Fruit fly (Drosophila melanogaster) ovary, adult (tissue): Measurements from ENCODE around the gene Swip-1.

Experiments
- CG17801 ChIP-seq: fragments of 200-800 bp; optimal IDR thresholded peaks from 2 replicates; lab custom pipeline; 2019; ENCODE audit warnings: missing biosample characterization, mild to moderate bottlenecking, missing genetic modification characterization, moderate library complexity; ENCODE audit not compliant: partially characterized antibody

Gene Swip-1

dm6 chr2L:18995660-18996417, 8.8 kb upstream of the Swip-1 start, which contains the start of gene CG10650:
CG10650 (minus strand) TSS chr2L:18995934.
- no peak for TF ChIP-seq CG17801 (GFP tag; lab: Kevin White, UChicago)

DNA sequence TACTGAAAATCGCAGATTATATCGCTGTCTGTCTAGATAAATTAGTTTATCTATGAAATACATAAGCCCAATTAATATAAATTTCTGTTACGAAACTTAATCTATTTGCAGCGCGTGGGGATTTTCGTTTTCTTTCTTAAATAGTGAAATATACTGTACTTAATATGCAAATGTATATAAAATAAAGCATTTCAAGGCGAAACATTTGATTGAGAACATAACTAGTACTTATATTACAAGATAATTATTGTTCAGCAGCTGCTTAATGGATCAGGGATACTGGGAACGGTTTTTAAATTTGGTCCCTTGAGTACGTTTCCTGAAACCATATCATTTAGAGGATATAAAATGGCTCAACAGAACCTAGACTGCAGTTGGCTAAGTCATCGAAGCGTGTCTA, 5.1 kb upstream of the Swip-1 start, which contains the start of gene CG46465:
CG46465 (plus strand) TSS at position 301 of the 400 bp plus-strand sequence.
- no peak for TF ChIP-seq CG17801 (GFP tag; lab: Kevin White, UChicago)

dm6 chr2L:18990720-18991119, 3.6 kb upstream of the Swip-1 start, which contains the start of gene CG15169:
CG15169 (plus strand) TSS chr2L:18991020.
- no peak for TF ChIP-seq CG17801 (GFP tag; lab: Kevin White, UChicago)

DNA sequence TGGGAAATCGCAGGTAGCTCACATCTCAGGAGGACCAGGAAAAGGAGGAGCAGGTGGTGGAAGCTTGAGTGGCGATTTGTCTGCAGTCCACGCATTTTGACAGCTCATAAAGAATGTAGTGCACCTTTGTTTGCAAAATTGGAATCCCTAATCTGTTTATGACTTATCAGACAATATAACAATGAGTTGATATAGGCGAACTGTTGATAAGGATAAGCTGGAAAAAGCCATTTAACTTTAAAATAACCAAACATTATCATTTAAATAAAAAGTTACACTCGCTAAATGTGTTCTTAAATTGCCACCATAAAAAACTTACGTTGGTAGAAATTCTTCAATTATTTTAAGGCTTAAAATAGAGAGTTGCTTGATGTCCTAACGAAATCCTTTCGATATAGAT, 3.1 kb upstream of the Swip-1 start, which contains the start of gene CG15170:
CG15170 (minus strand) TSS at position 101 of the 400 bp plus-strand sequence.
- TF ChIP-seq CG17801 (GFP tag; lab: Kevin White, UChicago): no peak

dm6 chr2L:18986125-18986498, 968 bp downstream of the Swip-1 start:
- no peak for TF ChIP-seq CG17801 (GFP tag; lab: Kevin White, UChicago)

dm6 chr2L:18985201-18986124, 1.6 kb downstream of the Swip-1 start:
- no peak for TF ChIP-seq CG17801 (GFP tag; lab: Kevin White, UChicago)

dm6 chr2L:18984158-18984557, 2.9 kb downstream of the Swip-1 start:
- no peak for TF ChIP-seq CG17801 (GFP tag; lab: Kevin White, UChicago)

dm6 chr2L:18982826-18983758, 4.0 kb downstream of the Swip-1 start:
- no peak for TF ChIP-seq CG17801 (GFP tag; lab: Kevin White, UChicago)

dm6 chr2L:18981947-18982579, 5.0 kb downstream of the Swip-1 start:
- TF ChIP-seq CG17801 (GFP tag; lab: Kevin White, UChicago): peak; percentile 19

DNA sequence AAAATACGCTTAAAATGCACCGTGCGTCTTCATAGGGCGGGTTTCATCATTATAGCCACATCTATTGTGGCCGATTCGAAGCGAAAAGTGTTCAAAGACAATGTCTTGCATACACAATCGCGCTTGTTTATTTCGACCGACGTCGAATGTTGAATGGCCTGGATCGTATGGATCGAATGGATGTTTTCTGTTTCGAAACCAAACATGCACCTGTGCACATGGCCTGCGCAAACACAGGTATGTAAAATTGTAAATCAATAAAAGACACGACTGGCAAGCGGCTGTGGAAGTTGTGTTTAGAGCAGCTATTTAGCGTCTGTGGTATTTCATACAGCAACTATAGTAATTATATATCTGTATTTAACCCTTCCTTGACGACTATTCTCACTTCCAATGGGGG, 5.6 kb downstream of the Swip-1 start:
- TF ChIP-seq CG17801 (GFP tag; lab: Kevin White, UChicago): no peak

DNA sequence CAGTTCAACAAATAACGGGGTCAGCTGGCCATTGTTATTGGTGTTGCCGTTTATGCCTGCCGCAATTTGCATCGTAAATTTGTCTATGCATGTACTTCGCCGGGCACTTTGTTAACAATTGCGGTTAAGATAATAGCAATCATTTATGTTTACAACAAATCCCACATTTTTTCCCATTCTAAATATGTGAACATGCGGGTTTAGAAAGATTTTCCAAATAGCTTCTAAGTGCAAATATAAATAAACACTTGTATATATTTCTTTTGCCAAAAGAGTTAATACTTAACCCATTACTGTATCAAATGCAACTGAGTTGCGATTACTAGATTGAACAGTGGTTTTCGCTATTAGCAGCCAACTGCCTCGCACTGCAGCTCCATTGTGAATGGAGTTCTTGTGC, 6.1 kb downstream of the Swip-1 start:
- TF ChIP-seq CG17801 (GFP tag; lab: Kevin White, UChicago): no peak

- TF ChIP-seq CG17801 (GFP tag; lab: Kevin White, UChicago): no peak
Observed at dm6 chr2L:18979407-18979806, 7.7 kb downstream of the Swip-1 start.

- TF ChIP-seq CG17801 (GFP tag; lab: Kevin White, UChicago): no peak
Observed at dm6 chr2L:18978923-18979322, 8.2 kb downstream of the Swip-1 start.

DNA sequence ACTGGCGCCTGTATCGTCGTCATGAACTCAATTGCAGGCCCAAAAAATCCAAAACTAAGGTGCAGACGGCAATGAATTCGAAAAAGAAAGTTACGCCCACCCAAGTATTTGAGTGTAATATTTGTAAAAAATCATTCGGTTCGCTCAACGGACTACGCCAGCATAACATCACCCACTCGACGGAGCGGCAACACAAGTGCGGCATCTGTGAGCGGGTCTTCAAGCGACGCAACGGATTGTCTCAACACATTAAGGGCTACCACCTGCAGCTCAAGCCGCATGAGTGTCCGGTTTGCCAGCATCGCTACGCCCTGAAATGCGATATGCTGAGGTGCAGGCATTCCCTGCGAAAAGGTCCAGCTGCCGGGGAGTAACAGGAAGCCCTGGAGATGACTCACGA, 10.3 kb downstream of the Swip-1 start:
- TF ChIP-seq CG17801 (GFP tag; lab: Kevin White, UChicago): no peak
